Fruit fly (Drosophila melanogaster): ENCODE results near the gene hng3.

Gene hng3

dm6 chr3L:785726-786351 is 30.6 kb upstream of the hng3 start (continued):
- TF ChIP-seq CG12769 (tag; optimal IDR thresholded peaks at IDR 0.05): no peak
- TF ChIP-seq gfzf (GFP tag; optimal IDR thresholded peaks at IDR 0.05): no peak
- no peak for TF ChIP-seq gcm2 (GFP tag; optimal IDR thresholded peaks at IDR 0.05)
- no peak for TF ChIP-seq CG3838 (GFP tag; optimal IDR thresholded peaks at IDR 0.05)
- TF ChIP-seq zf30C (GFP tag; optimal IDR thresholded peaks at IDR 0.05): no peak
- TF ChIP-seq ATbp (GFP tag; optimal IDR thresholded peaks at IDR 0.05): peak; percentile 2
- TF ChIP-seq az2 (GFP tag; optimal IDR thresholded peaks at IDR 0.05): no peak
- TF ChIP-seq gro (GFP tag; optimal IDR thresholded peaks at IDR 0.05): no peak
- no peak for TF ChIP-seq CG18011 (GFP tag; optimal IDR thresholded peaks at IDR 0.05)
- TF ChIP-seq CG4424 (GFP tag; optimal IDR thresholded peaks at IDR 0.05): no peak
- no peak for TF ChIP-seq bowl (GFP tag; IDR thresholded peaks at IDR 0.05)
- peak; percentile 17 for TF ChIP-seq CG18262 (tag; optimal IDR thresholded peaks at IDR 0.05)
- TF ChIP-seq CG11456 (GFP tag; IDR thresholded peaks at IDR 0.05): no peak
- TF ChIP-seq dati (GFP tag; IDR thresholded peaks at IDR 0.05): no peak
- TF ChIP-seq onecut (GFP tag; IDR thresholded peaks at IDR 0.05): no peak
- TF ChIP-seq insv (GFP tag; optimal IDR thresholded peaks at IDR 0.05): no peak
- TF ChIP-seq so (GFP tag; IDR thresholded peaks at IDR 0.05): no peak
- peak; percentile 16 for TF ChIP-seq CG17359 (tag; optimal IDR thresholded peaks at IDR 0.05)
- no peak for TF ChIP-seq Atf6 (GFP tag; IDR thresholded peaks at IDR 0.05)
- no peak for TF ChIP-seq HmgZ (tag; optimal IDR thresholded peaks at IDR 0.05)
- no peak for TF ChIP-seq Antp (GFP tag; optimal IDR thresholded peaks at IDR 0.05)
- 0 out of 2 replicates have a peak, but pooled peaks have one; percentile 13 for TF ChIP-seq CG11085 (GFP tag; IDR thresholded peaks at IDR 0.05)
- no peak for TF ChIP-seq B-H1 (GFP tag; IDR thresholded peaks at IDR 0.05)
- TF ChIP-seq zfh2 (GFP tag; optimal IDR thresholded peaks at IDR 0.05): no peak
- no peak for TF ChIP-seq Bgb (GFP tag; IDR thresholded peaks at IDR 0.05; ENCODE audit: partially characterized antibody)
- no peak for TF ChIP-seq CG2889 (GFP tag; IDR thresholded peaks at IDR 0.05)
- no peak for TF ChIP-seq Jarid2 (GFP tag; optimal IDR thresholded peaks at IDR 0.05)
- TF ChIP-seq CG11696 (GFP tag; IDR thresholded peaks at IDR 0.05): no peak
- peak; percentile 19 for TF ChIP-seq Ets65A (GFP tag)
- TF ChIP-seq CG9876 (GFP tag; optimal IDR thresholded peaks at IDR 0.05): no peak
- no peak for TF ChIP-seq Elba2 (GFP tag; optimal IDR thresholded peaks at IDR 0.05)
- no peak for TF ChIP-seq lmd (GFP tag; IDR thresholded peaks at IDR 0.05)
- TF ChIP-seq yki (optimal IDR thresholded peaks at IDR 0.05): no peak
- no peak for TF ChIP-seq Dbx (GFP tag; IDR thresholded peaks at IDR 0.05)
- no peak for TF ChIP-seq Dref (GFP tag; IDR thresholded peaks at IDR 0.05)
- TF ChIP-seq ash1 (GFP tag; optimal IDR thresholded peaks at IDR 0.05): no peak
- TF ChIP-seq YL-1 (GFP tag; optimal IDR thresholded peaks at IDR 0.05): no peak
- TF ChIP-seq CG10209 (GFP tag; optimal IDR thresholded peaks at IDR 0.05): no peak
- no peak for TF ChIP-seq CoRest (tag; optimal IDR thresholded peaks at IDR 0.05)
- TF ChIP-seq Ravus (GFP tag; IDR thresholded peaks at IDR 0.05): no peak
- TF ChIP-seq CG1603 (tag; optimal IDR thresholded peaks at IDR 0.05): peak; percentile 56
- no peak for TF ChIP-seq ac (GFP tag; optimal IDR thresholded peaks at IDR 0.05)
- TF ChIP-seq dmrt11E (tag; optimal IDR thresholded peaks at IDR 0.05): no peak
- no peak for TF ChIP-seq NK7.1 (GFP tag; optimal IDR thresholded peaks at IDR 0.05)
- peak; percentile 27 for TF ChIP-seq CG15601 (tag; optimal IDR thresholded peaks at IDR 0.05)
- TF ChIP-seq fu2 (GFP tag; optimal IDR thresholded peaks at IDR 0.05): no peak
- peak; percentile 30; the same call in 1 of the 2 replicates for TF ChIP-seq HLH3B (GFP tag; IDR thresholded peaks at IDR 0.05)
- peak in 1 of 2 experiments; percentile 37 for TF ChIP-seq bsh (GFP tag; optimal IDR thresholded peaks at IDR 0.05)
- TF ChIP-seq CTCF (GFP tag; optimal IDR thresholded peaks at IDR 0.05): no peak
- no peak for TF ChIP-seq ro (GFP tag; IDR thresholded peaks at IDR 0.05)
- TF ChIP-seq chif (GFP tag; optimal IDR thresholded peaks at IDR 0.05): no peak
- TF ChIP-seq HLHmδ (GFP tag; optimal IDR thresholded peaks at IDR 0.05): no peak
- no peak for TF ChIP-seq Awh (GFP tag; IDR thresholded peaks at IDR 0.05)

Measured in whole organism, embryonic.